Worm (Caenorhabditis elegans): ENCODE measurements around the gene T27F7.12.

The T27F7.12 gene

DNA sequence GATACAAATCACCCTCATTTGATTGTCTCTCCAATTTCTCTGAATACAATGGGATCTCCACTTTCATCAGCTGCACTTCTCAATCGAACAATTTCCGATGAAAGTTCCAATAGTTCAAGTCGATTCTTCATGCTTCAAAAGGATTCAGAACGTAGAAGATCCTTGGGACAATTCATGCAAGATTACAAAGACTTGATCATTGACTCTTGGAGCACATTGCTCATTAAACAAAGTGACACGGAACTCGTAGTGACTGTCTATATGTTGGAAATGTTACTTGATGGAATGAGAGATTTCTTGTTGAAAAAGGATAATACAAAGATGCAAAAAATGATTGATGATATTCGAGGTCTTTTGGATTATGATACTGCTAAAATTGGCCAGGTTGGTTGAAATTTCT lies 38.0 kb downstream of the T27F7.12 start:
- no peak for TF ChIP-seq nhr-76 (tag; optimal IDR thresholded peaks at IDR 0.05)
- TF ChIP-seq unc-39 (tag; optimal IDR thresholded peaks at IDR 0.05): no peak
- TF ChIP-seq ama-1 (optimal IDR thresholded peaks at IDR 0.05): no peak
- TF ChIP-seq nhr-237 (tag; optimal IDR thresholded peaks at IDR 0.05): no peak
- TF ChIP-seq nhr-43 (tag; optimal IDR thresholded peaks at IDR 0.05; ENCODE audit: poor library complexity, severe bottlenecking): no peak
- no peak for TF ChIP-seq fos-1 (tag; optimal IDR thresholded peaks at IDR 0.05)
- TF ChIP-seq zag-1 (tag; optimal IDR thresholded peaks at IDR 0.05): no peak

DNA sequence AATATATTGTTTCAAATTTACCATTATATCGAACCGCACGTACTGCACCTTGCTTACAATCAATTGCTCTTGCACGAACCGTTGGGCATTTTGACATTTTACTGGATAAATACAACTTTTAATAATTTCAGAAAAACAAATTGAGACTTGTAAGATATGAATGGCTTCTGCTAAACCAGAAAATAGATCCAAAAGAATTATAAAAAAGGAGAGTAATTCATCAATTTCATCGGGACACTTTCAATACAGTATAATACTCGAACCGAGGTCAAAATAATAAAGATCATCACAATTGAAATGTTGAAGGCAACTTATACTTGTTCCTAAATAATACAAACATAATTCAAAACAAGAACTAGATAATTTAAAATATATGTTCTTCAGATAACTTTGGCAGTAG lies 41.7 kb downstream of the T27F7.12 start, which contains the start of gene wdr-83:
wdr-83 (minus strand) TSS at position 101 of the 400 bp plus-strand sequence.
- TF ChIP-seq pqm-1 (tag; optimal IDR thresholded peaks at IDR 0.05) (no peak), daf-12 (tag; optimal IDR thresholded peaks at IDR 0.05) (no peak), nhr-76 (tag; optimal IDR thresholded peaks at IDR 0.05) (no peak), nhr-23 (tag; optimal IDR thresholded peaks at IDR 0.05) (no peak), aly-2 (tag; optimal IDR thresholded peaks at IDR 0.05) (no peak), ceh-16 (tag; optimal IDR thresholded peaks at IDR 0.05) (no peak), elt-3 (tag; optimal IDR thresholded peaks at IDR 0.05) (no peak), elt-2 (tag; optimal IDR thresholded peaks at IDR 0.05) (no peak), ceh-28 (tag; optimal IDR thresholded peaks at IDR 0.05) (no peak), skn-1 (tag; optimal IDR thresholded peaks at IDR 0.05) (no peak), ztf-4 (tag; optimal IDR thresholded peaks at IDR 0.05) (no peak), unc-62 (GFP tag; optimal IDR thresholded peaks at IDR 0.05) (no peak), snpc-4 (tag; optimal IDR thresholded peaks at IDR 0.05) (no peak), eor-1 (tag; optimal IDR thresholded peaks at IDR 0.05) (no peak), fkh-10 (GFP tag; optimal IDR thresholded peaks at IDR 0.05) (no peak), unc-39 (tag; optimal IDR thresholded peaks at IDR 0.05) (no peak), elt-1 (tag; optimal IDR thresholded peaks at IDR 0.05) (no peak), nhr-43 (tag; optimal IDR thresholded peaks at IDR 0.05; ENCODE audit: poor library complexity, severe bottlenecking) (no peak)

DNA sequence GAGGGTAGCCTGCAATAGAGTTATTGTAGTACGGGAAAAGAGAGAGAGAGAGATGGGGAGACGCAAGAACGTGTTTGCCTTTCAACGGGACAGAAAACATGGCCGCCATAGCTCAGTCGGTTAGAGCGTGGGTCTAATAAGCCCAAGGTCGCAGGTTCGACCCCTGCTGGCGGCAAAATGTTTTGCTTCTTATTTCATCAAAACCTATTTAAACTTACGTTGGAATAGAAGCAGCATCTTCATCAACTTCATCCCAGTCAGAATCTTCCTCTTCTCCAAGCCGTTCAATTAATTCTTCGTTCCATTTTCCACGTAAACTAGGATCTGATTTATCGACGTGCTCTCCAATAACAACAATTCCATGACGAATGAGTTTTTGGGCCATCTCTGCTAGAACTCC lies 42.8 kb downstream of the T27F7.12 start:
- TF ChIP-seq elt-3 (tag; optimal IDR thresholded peaks at IDR 0.05): no peak
- no peak for TF ChIP-seq nhr-11 (tag; optimal IDR thresholded peaks at IDR 0.05)
- TF ChIP-seq sea-2 (GFP tag; optimal IDR thresholded peaks at IDR 0.05): no peak
- peak; percentile 30 for TF ChIP-seq snpc-4 (tag; optimal IDR thresholded peaks at IDR 0.05)
- TF ChIP-seq hmg-11 (tag; optimal IDR thresholded peaks at IDR 0.05): peak; percentile 89
- TF ChIP-seq nhr-67 (tag; optimal IDR thresholded peaks at IDR 0.05): no peak
- peak; percentile 34 for TF ChIP-seq lin-15B (tag; optimal IDR thresholded peaks at IDR 0.05)
- TF ChIP-seq nhr-237 (tag; optimal IDR thresholded peaks at IDR 0.05): no peak
- TF ChIP-seq nhr-28 (tag; optimal IDR thresholded peaks at IDR 0.05): no peak
- TF ChIP-seq nhr-25 (tag; optimal IDR thresholded peaks at IDR 0.05): peak; percentile 40
- TF ChIP-seq ztf-4 (tag; optimal IDR thresholded peaks at IDR 0.05): no peak
- no peak for TF ChIP-seq ceh-16 (tag; optimal IDR thresholded peaks at IDR 0.05)
- TF ChIP-seq lsy-12 (tag; optimal IDR thresholded peaks at IDR 0.05): peak; percentile 73
- TF ChIP-seq mml-1 (tag; optimal IDR thresholded peaks at IDR 0.05): no peak
- TF ChIP-seq ceh-82 (tag; optimal IDR thresholded peaks at IDR 0.05): peak; percentile 29
- TF ChIP-seq egl-27 (tag; optimal IDR thresholded peaks at IDR 0.05): peak; percentile 46
- TF ChIP-seq ztf-11 (tag; optimal IDR thresholded peaks at IDR 0.05): no peak
- TF ChIP-seq zag-1 (tag; optimal IDR thresholded peaks at IDR 0.05): no peak
- TF ChIP-seq nhr-77 (tag; optimal IDR thresholded peaks at IDR 0.05): no peak
- no peak for TF ChIP-seq fkh-10 (GFP tag; optimal IDR thresholded peaks at IDR 0.05)
- TF ChIP-seq R02D3.7 (tag; optimal IDR thresholded peaks at IDR 0.05): peak; percentile 29
- TF ChIP-seq pha-4 (tag; optimal IDR thresholded peaks at IDR 0.05): peak; percentile 38
- TF ChIP-seq elt-1 (tag; optimal IDR thresholded peaks at IDR 0.05): no peak
- TF ChIP-seq unc-62 (GFP tag; optimal IDR thresholded peaks at IDR 0.05): no peak
- no peak for TF ChIP-seq egl-5 (tag; optimal IDR thresholded peaks at IDR 0.05)
- peak; percentile 35 for TF ChIP-seq jun-1 (tag; optimal IDR thresholded peaks at IDR 0.05)
- TF ChIP-seq nhr-43 (tag; optimal IDR thresholded peaks at IDR 0.05; ENCODE audit: poor library complexity, severe bottlenecking): peak; percentile 63
- peak; percentile 57 for TF ChIP-seq nfya-1 (tag; optimal IDR thresholded peaks at IDR 0.05; ENCODE audit: insufficient read depth)
- TF ChIP-seq pqm-1 (tag; optimal IDR thresholded peaks at IDR 0.05): peak; percentile 17
- peak; percentile 87 for TF ChIP-seq elt-2 (tag; optimal IDR thresholded peaks at IDR 0.05)
- no peak for TF ChIP-seq skn-1 (tag; optimal IDR thresholded peaks at IDR 0.05)
- no peak for TF ChIP-seq ceh-9 (tag; optimal IDR thresholded peaks at IDR 0.05)
- TF ChIP-seq daf-12 (tag; optimal IDR thresholded peaks at IDR 0.05): no peak
- TF ChIP-seq fos-1 (tag; optimal IDR thresholded peaks at IDR 0.05): no peak
- no peak for TF ChIP-seq unc-39 (tag; optimal IDR thresholded peaks at IDR 0.05)
- peak; percentile 19 for TF ChIP-seq tbx-2 (tag; optimal IDR thresholded peaks at IDR 0.05)
- peak; percentile 58 for TF ChIP-seq lin-39 (tag; optimal IDR thresholded peaks at IDR 0.05)
- no peak for TF ChIP-seq ama-1 (optimal IDR thresholded peaks at IDR 0.05)
- TF ChIP-seq ceh-28 (tag; optimal IDR thresholded peaks at IDR 0.05): no peak
- no peak for TF ChIP-seq ZK546.5 (tag; optimal IDR thresholded peaks at IDR 0.05)
